Worm (Caenorhabditis elegans) whole organism, L2 larva: Measurements from ENCODE around the gene flp-3.

ENCODE experiments used
- F13H6.1 ChIP-seq: sonication (generic microtip); optimal IDR thresholded peaks from 2 replicates; lab custom pipeline; 2016; ENCODE audit warnings: missing genetic modification characterization, missing compliant biosample characterization
- Y55F3AM.14 ChIP-seq: fragments of 200-800 bp; sonication (Bioruptor generic); optimal IDR thresholded peaks from 2 replicates; lab custom pipeline; 2018; ENCODE audit warnings: mild to moderate bottlenecking, missing genetic modification characterization, missing compliant biosample characterization
- ZK546.5 ChIP-seq: sonication (generic microtip); optimal IDR thresholded peaks from 2 replicates; lab custom pipeline; 2017; ENCODE audit warnings: missing biosample characterization, missing genetic modification characterization
- alr-1 ChIP-seq: fragments of 150-350 bp; optimal IDR thresholded peaks from 2 replicates; lab custom pipeline; 2014; ENCODE audit warnings: missing biosample characterization, missing genetic modification characterization
- aly-2 ChIP-seq: fragments of 150-350 bp; optimal IDR thresholded peaks from 2 replicates; lab custom pipeline; 2014; ENCODE audit warnings: missing biosample characterization, missing genetic modification characterization
- ama-1 ChIP-seq: fragments of 150-350 bp; optimal IDR thresholded peaks from 2 replicates; lab custom pipeline; 2018; ENCODE audit warnings: inconsistent platforms
- blmp-1 ChIP-seq: sonication (generic microtip); optimal IDR thresholded peaks from 2 replicates; lab custom pipeline; 2017; ENCODE audit warnings: missing genetic modification characterization, mild to moderate bottlenecking, missing compliant biosample characterization, antibody characterized with exemption, moderate library complexity; ENCODE audit not compliant: insufficient read depth
- ceh-82 ChIP-seq: fragments of 150-350 bp; optimal IDR thresholded peaks from 2 replicates; lab custom pipeline; 2014; ENCODE audit warnings: missing biosample characterization, missing genetic modification characterization
- crh-2 ChIP-seq: sonication (generic microtip); optimal IDR thresholded peaks from 2 replicates; lab custom pipeline; 2017; ENCODE audit warnings: missing biosample characterization, missing genetic modification characterization
- egl-27 ChIP-seq: sonication (generic microtip); optimal IDR thresholded peaks from 3 replicates; lab custom pipeline; 2017; ENCODE audit warnings: missing biosample characterization, missing genetic modification reagents, missing genetic modification characterization
- elt-3 ChIP-seq: sonication (generic microtip); optimal IDR thresholded peaks from 2 replicates; lab custom pipeline; 2017; ENCODE audit warnings: missing biosample characterization, missing genetic modification characterization
- fos-1 ChIP-seq: fragments of 150-350 bp; optimal IDR thresholded peaks from 2 replicates; lab custom pipeline; 2014; ENCODE audit warnings: missing biosample characterization, missing genetic modification characterization
- gmeb-1 ChIP-seq: fragments of 150-350 bp; optimal IDR thresholded peaks from 2 replicates; lab custom pipeline; 2014; ENCODE audit warnings: missing biosample characterization, missing genetic modification characterization
- lin-13 ChIP-seq: fragments of 150-350 bp; optimal IDR thresholded peaks from 2 replicates; lab custom pipeline; 2014; ENCODE audit warnings: missing biosample characterization, missing genetic modification reagents, missing genetic modification characterization
- lin-39 ChIP-seq: fragments of 150-350 bp; optimal IDR thresholded peaks from 2 replicates; lab custom pipeline; 2014; ENCODE audit warnings: missing biosample characterization, missing genetic modification reagents, missing genetic modification characterization
- lsy-2 ChIP-seq, 2 experiments: fragments of 150-350 bp in 1 of 2; sonication (generic microtip) in 1 of 2; optimal IDR thresholded peaks; 2 replicates each; lab custom pipeline; 2014 to 2017; ENCODE audit warnings: missing biosample characterization in 2 of 2, missing genetic modification characterization in 2 of 2
- mab-5 ChIP-seq: fragments of 150-350 bp; optimal IDR thresholded peaks from 2 replicates; lab custom pipeline; 2014; ENCODE audit warnings: missing biosample characterization, missing genetic modification characterization
- mdl-1 ChIP-seq, 2 experiments: fragments of 150-350 bp in 1 of 2; sonication (generic microtip) in 1 of 2; optimal IDR thresholded peaks; 2 replicates each; lab custom pipeline; 2017; ENCODE audit warnings: missing biosample characterization in 2 of 2, missing genetic modification characterization in 2 of 2
- nhr-10 ChIP-seq: sonication (generic microtip); optimal IDR thresholded peaks from 2 replicates; lab custom pipeline; 2017; ENCODE audit warnings: missing biosample characterization, missing genetic modification characterization
- nhr-11 ChIP-seq: fragments of 150-350 bp; optimal IDR thresholded peaks from 2 replicates; lab custom pipeline; 2014; ENCODE audit warnings: missing biosample characterization, missing genetic modification characterization
- nhr-12 ChIP-seq: fragments of 150-350 bp; optimal IDR thresholded peaks from 2 replicates; lab custom pipeline; 2014; ENCODE audit warnings: missing biosample characterization, missing genetic modification characterization
- nhr-129 ChIP-seq: fragments of 150-350 bp; optimal IDR thresholded peaks from 2 replicates; lab custom pipeline; 2014; ENCODE audit warnings: missing biosample characterization, missing genetic modification characterization
- nhr-23 ChIP-seq: fragments of 150-350 bp; optimal IDR thresholded peaks from 2 replicates; lab custom pipeline; 2014; ENCODE audit warnings: missing biosample characterization, missing genetic modification reagents, missing genetic modification characterization
- nhr-237 ChIP-seq: fragments of 150-350 bp; optimal IDR thresholded peaks from 2 replicates; lab custom pipeline; 2014; ENCODE audit warnings: missing biosample characterization, missing genetic modification characterization
- nhr-25 ChIP-seq: fragments of 150-350 bp; sonication (generic microtip); optimal IDR thresholded peaks from 3 replicates; lab custom pipeline; 2014; ENCODE audit warnings: missing biosample characterization, missing genetic modification characterization
- nhr-6 ChIP-seq: fragments of 150-350 bp; optimal IDR thresholded peaks from 2 replicates; lab custom pipeline; 2014; ENCODE audit warnings: missing biosample characterization, missing genetic modification characterization
- peb-1 ChIP-seq: fragments of 150-350 bp; optimal IDR thresholded peaks from 2 replicates; lab custom pipeline; 2014; ENCODE audit warnings: missing biosample characterization, missing genetic modification characterization
- sem-4 ChIP-seq: fragments of 150-350 bp; optimal IDR thresholded peaks from 2 replicates; lab custom pipeline; 2014; ENCODE audit warnings: missing biosample characterization, missing genetic modification reagents, missing genetic modification characterization
- sma-3 ChIP-seq: sonication (generic microtip); optimal IDR thresholded peaks from 2 replicates; lab custom pipeline; 2016; ENCODE audit warnings: missing genetic modification reagents, missing genetic modification characterization, missing compliant biosample characterization
- sma-9 ChIP-seq, 2 experiments: fragments of 150-350 bp in 1 of 2; sonication (generic microtip) in 1 of 2; optimal IDR thresholded peaks; 2 replicates each; lab custom pipeline; 2014 to 2016; ENCODE audit warnings: missing genetic modification characterization in 2 of 2, mild to moderate bottlenecking in 1 of 2, missing biosample characterization in 1 of 2, missing compliant biosample characterization in 1 of 2, missing genetic modification reagents in 1 of 2, moderate library complexity in 1 of 2
- snpc-4 ChIP-seq: fragments of 150-350 bp; optimal IDR thresholded peaks from 2 replicates; lab custom pipeline; 2014; ENCODE audit warnings: missing biosample characterization, missing genetic modification characterization
- unc-55 ChIP-seq: fragments of 150-350 bp; sonication (generic microtip); optimal IDR thresholded peaks from 3 replicates; lab custom pipeline; 2014; ENCODE audit warnings: missing biosample characterization, missing genetic modification reagents, missing genetic modification characterization
- ztf-1 ChIP-seq: fragments of 200-800 bp; sonication (Bioruptor generic); conservative IDR thresholded peaks from 2 replicates; pipeline ENCODE4 v1.3.6; 2022; ENCODE audit warnings: missing genetic modification characterization, missing compliant biosample characterization
- ztf-11 ChIP-seq: sonication (generic microtip); optimal IDR thresholded peaks from 2 replicates; lab custom pipeline; 2017; ENCODE audit warnings: missing biosample characterization, missing genetic modification characterization

The flp-3 gene

ce11 chrX:10092864-10093263, at the start of gene flp-3:
flp-3 (minus strand) TSS chrX:10092964.
- TF ChIP-seq alr-1 (tag; lab: Kevin White, UChicago) (no peak), nhr-237 (tag; lab: Kevin White, UChicago) (no peak), nhr-11 (tag; lab: Kevin White, UChicago) (no peak), ztf-11 (tag; lab: Kevin White, UChicago) (no peak), blmp-1 (no peak), lsy-2 (tag; optimal IDR thresholded peaks at IDR 0.05; lab: Kevin White, UChicago) (no peak), crh-2 (tag; lab: Kevin White, UChicago) (no peak), nhr-6 (tag; lab: Kevin White, UChicago) (no peak), ceh-82 (no peak), mdl-1 (tag; optimal IDR thresholded peaks at IDR 0.05; lab: Kevin White, UChicago) (no peak), ama-1 (lab: Kevin White, UChicago) (no peak), egl-27 (tag; lab: Kevin White, UChicago) (no peak), nhr-25 (tag; lab: Kevin White, UChicago) (no peak)

ce11 chrX:10141963-10142431, 49.2 kb upstream of the flp-3 start, which contains the start of gene oac-14:
oac-14 (minus strand) TSS chrX:10142013.
- TF ChIP-seq fos-1 (tag; lab: Kevin White, UChicago) (peak; percentile 93), nhr-129 (tag; lab: Kevin White, UChicago) (peak; percentile 41), F13H6.1 (peak; percentile 87), gmeb-1 (tag; lab: Kevin White, UChicago) (peak; percentile 51), lsy-2 (tag; optimal IDR thresholded peaks at IDR 0.05; lab: Kevin White, UChicago) (peak in 1 of 2 experiments; percentile 12), crh-2 (tag; lab: Kevin White, UChicago) (peak; percentile 78), sma-3 (GFP tag; lab: Kevin White, UChicago) (peak; percentile 47), sma-9 (GFP tag; optimal IDR thresholded peaks at IDR 0.05; lab: Kevin White, UChicago) (peak; percentile 90), sma-9 (tag; optimal IDR thresholded peaks at IDR 0.05; lab: Kevin White, UChicago) (no peak), mab-5 (tag; lab: Kevin White, UChicago) (no peak), nhr-10 (tag; lab: Kevin White, UChicago) (no peak)

ce11 chrX:10141264-10141663, 48.5 kb upstream of the flp-3 start:
- no peak for TF ChIP-seq aly-2 (tag; lab: Kevin White, UChicago)
- no peak for TF ChIP-seq lsy-2 (tag; optimal IDR thresholded peaks at IDR 0.05; lab: Kevin White, UChicago)
- no peak for TF ChIP-seq nhr-12 (tag; lab: Kevin White, UChicago)
- TF ChIP-seq lin-39, result no peak
- TF ChIP-seq ztf-11 (tag; lab: Kevin White, UChicago), result no peak
- TF ChIP-seq ztf-1 (GFP tag; lab: Robert Waterston, UW), result no peak
- no peak for TF ChIP-seq nhr-23
- no peak for TF ChIP-seq ZK546.5 (tag; lab: Kevin White, UChicago)
- no peak for TF ChIP-seq unc-55
- no peak for TF ChIP-seq lin-13 (GFP tag; lab: Kevin White, UChicago)
- TF ChIP-seq F13H6.1, result no peak
- TF ChIP-seq peb-1, result no peak

- TF ChIP-seq mab-5 (tag; lab: Kevin White, UChicago) (no peak), peb-1 (no peak), unc-55 (no peak), snpc-4 (tag; lab: Kevin White, UChicago) (no peak), blmp-1 (no peak), sem-4 (tag; lab: Kevin White, UChicago) (no peak), Y55F3AM.14 (GFP tag; lab: Kevin White, UChicago) (no peak), elt-3 (tag; lab: Kevin White, UChicago) (no peak)
These were observed 45.7 kb upstream of the flp-3 start, which contains the start of gene moc-1 for ce11 chrX:10138494-10138893. moc-1 (minus strand) TSS chrX:10138620.

- no peak for TF ChIP-seq alr-1 (tag; lab: Kevin White, UChicago)
These were observed 40.3 kb upstream of the flp-3 start, which contains the start of gene unc-58 for ce11 chrX:10133082-10133481. unc-58 (minus strand) TSS chrX:10133182.
